Worm (Caenorhabditis elegans): ENCODE data around the gene W02B12.12.

DNA sequence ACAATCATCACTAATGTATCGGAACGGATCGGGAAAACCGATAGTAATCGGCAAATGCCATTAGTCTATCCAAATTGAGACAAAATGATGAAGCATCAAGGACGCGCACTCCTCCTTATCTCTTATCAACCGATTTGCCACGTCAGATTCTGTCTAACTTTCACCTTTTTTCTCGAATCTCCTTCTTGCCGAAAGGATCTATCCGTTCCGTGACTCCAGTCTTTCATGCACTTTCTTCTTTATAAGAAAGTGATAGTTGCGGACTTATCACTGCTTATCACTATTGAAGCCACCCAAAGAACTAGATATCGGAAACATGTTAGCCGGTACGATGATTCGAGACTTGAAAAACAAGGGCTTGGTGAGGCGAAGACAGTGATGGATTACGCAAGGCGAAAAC is 23.0 kb upstream of the W02B12.12 start:
- TF ChIP-seq lsy-2 (tag; optimal IDR thresholded peaks at IDR 0.05), result no peak
- TF ChIP-seq unc-62 (GFP tag; optimal IDR thresholded peaks at IDR 0.05), result no peak
- TF ChIP-seq mab-5 (tag; optimal IDR thresholded peaks at IDR 0.05), result no peak
- no peak for TF ChIP-seq nhr-28 (tag; optimal IDR thresholded peaks at IDR 0.05)
- no peak for TF ChIP-seq nhr-237 (tag; optimal IDR thresholded peaks at IDR 0.05)
- no peak for TF ChIP-seq ces-1 (GFP tag; optimal IDR thresholded peaks at IDR 0.05)

All from whole organism, mixed stage, embryonic.